Worm (Caenorhabditis elegans) whole organism, L4 larva: ENCODE measurements around the gene F44D12.2.
A peak's percentile ranks its signal among the peaks of the same experiment; 100 is the strongest.

Experiments
- D1046.2 ChIP-seq: fragments of 200-800 bp; sonication (Bioruptor generic); IDR thresholded peaks from 2 replicates; pipeline ENCODE4 v1.3.6; 2022; ENCODE audit warnings: missing genetic modification characterization, missing compliant biosample characterization
- F37D6.2 ChIP-seq: sonication (generic microtip); optimal IDR thresholded peaks from 2 replicates; lab custom pipeline; 2016; ENCODE audit warnings: mild to moderate bottlenecking, missing genetic modification characterization, missing compliant biosample characterization
- F44E2.7 ChIP-seq: fragments of 200-800 bp; sonication (Bioruptor generic); IDR thresholded peaks from 2 replicates; pipeline ENCODE4 v2.1.2; 2022; ENCODE audit warnings: missing genetic modification characterization, missing compliant biosample characterization
- F49E8.2 ChIP-seq: sonication (generic microtip); optimal IDR thresholded peaks from 2 replicates; lab custom pipeline; 2016; ENCODE audit warnings: missing compliant biosample characterization, mild to moderate bottlenecking, missing genetic modification characterization, borderline replicate concordance
- R02D3.7 ChIP-seq: fragments of 150-350 bp; sonication (generic microtip); optimal IDR thresholded peaks from 3 replicates; lab custom pipeline; 2014; ENCODE audit warnings: missing biosample characterization, missing genetic modification characterization
- T26A8.4 ChIP-seq: fragments of 200-800 bp; sonication (Bioruptor generic); IDR thresholded peaks from 2 replicates; pipeline ENCODE4 v1.3.6; 2022; ENCODE audit warnings: missing genetic modification characterization, missing compliant biosample characterization
- Y105C5A.15 ChIP-seq: fragments of 200-800 bp; sonication (Bioruptor generic); IDR thresholded peaks from 2 replicates; pipeline ENCODE4 v1.3.6; 2022; ENCODE audit warnings: missing genetic modification characterization, missing compliant biosample characterization
- Y5F2A.4 ChIP-seq: fragments of 200-800 bp; sonication (Bioruptor generic); optimal IDR thresholded peaks from 2 replicates; lab custom pipeline; 2018; ENCODE audit warnings: mild to moderate bottlenecking, missing genetic modification characterization, missing compliant biosample characterization
- ZK337.2 ChIP-seq: fragments of 200-800 bp; sonication (Bioruptor generic); IDR thresholded peaks from 2 replicates; pipeline ENCODE4 v1.3.6; 2022; ENCODE audit warnings: missing genetic modification reagents, missing genetic modification characterization, missing compliant biosample characterization
- attf-4 ChIP-seq: sonication (generic microtip); optimal IDR thresholded peaks from 3 replicates; lab custom pipeline; 2017; ENCODE audit warnings: missing biosample characterization, missing genetic modification characterization
- ceh-20 ChIP-seq: fragments of 200-800 bp; sonication (Bioruptor generic); IDR thresholded peaks from 2 replicates; pipeline ENCODE4 v1.3.6; 2022; ENCODE audit warnings: missing genetic modification reagents, missing genetic modification characterization, missing compliant biosample characterization
- ceh-44 ChIP-seq: fragments of 200-800 bp; sonication (Bioruptor generic); IDR thresholded peaks from 2 replicates; pipeline ENCODE4 v1.3.6; 2022; ENCODE audit warnings: missing genetic modification reagents, missing genetic modification characterization, missing compliant biosample characterization
- ces-1 ChIP-seq: fragments of 150-350 bp; sonication (generic microtip); optimal IDR thresholded peaks from 4 replicates; lab custom pipeline; 2014; ENCODE audit warnings: missing biosample characterization, missing genetic modification reagents, missing genetic modification characterization
- ctbp-1 ChIP-seq: fragments of 200-800 bp; sonication (Bioruptor generic); IDR thresholded peaks from 2 replicates; pipeline ENCODE4 v1.3.6; 2022; ENCODE audit warnings: missing genetic modification reagents, missing genetic modification characterization, missing compliant biosample characterization
- daf-16 ChIP-seq, 3 experiments: sonication (generic microtip); optimal IDR thresholded peaks; 2 replicates each; lab custom pipeline; 2016 to 2017; ENCODE audit warnings: missing genetic modification characterization in 3 of 3, missing genetic modification reagents in 3 of 3, mild to moderate bottlenecking in 2 of 3, missing compliant biosample characterization in 2 of 3, missing biosample characterization in 1 of 3, moderate library complexity in 1 of 3
- daf-8 ChIP-seq: fragments of 200-800 bp; sonication (Bioruptor generic); IDR thresholded peaks from 2 replicates; pipeline ENCODE4 v1.3.6; 2022; ENCODE audit warnings: missing genetic modification characterization, missing compliant biosample characterization
- dmd-8 ChIP-seq: fragments of 200-800 bp; sonication (Bioruptor generic); IDR thresholded peaks from 2 replicates; pipeline ENCODE4 v1.3.6; 2022; ENCODE audit warnings: missing genetic modification characterization, missing compliant biosample characterization
- dmd-9 ChIP-seq: fragments of 200-800 bp; sonication (Bioruptor generic); IDR thresholded peaks from 2 replicates; pipeline ENCODE4 v1.3.6; 2022; ENCODE audit warnings: missing genetic modification reagents, missing genetic modification characterization, missing compliant biosample characterization
- duxl-1 ChIP-seq: sonication (generic microtip); optimal IDR thresholded peaks from 2 replicates; lab custom pipeline; 2016; ENCODE audit warnings: mild to moderate bottlenecking, missing genetic modification characterization, moderate library complexity, missing compliant biosample characterization; ENCODE audit not compliant: poor library complexity
- dve-1 ChIP-seq: sonication (generic microtip); optimal IDR thresholded peaks from 2 replicates; lab custom pipeline; 2017; ENCODE audit warnings: antibody characterized with exemption, mild to moderate bottlenecking, missing genetic modification characterization, missing compliant biosample characterization; ENCODE audit not compliant: insufficient read depth
- egl-27 ChIP-seq: sonication (generic microtip); optimal IDR thresholded peaks from 3 replicates; lab custom pipeline; 2017; ENCODE audit warnings: missing biosample characterization, missing genetic modification reagents, missing genetic modification characterization
- fkh-10 ChIP-seq: fragments of 150-350 bp; optimal IDR thresholded peaks from 2 replicates; lab custom pipeline; 2014; ENCODE audit warnings: missing biosample characterization, missing genetic modification reagents, missing genetic modification characterization
- hif-1 ChIP-seq, 2 experiments: sonication (generic microtip); optimal IDR thresholded peaks; 2 replicates each; lab custom pipeline; 2016 to 2017; ENCODE audit warnings: missing compliant biosample characterization in 2 of 2, missing genetic modification characterization in 2 of 2, missing genetic modification reagents in 2 of 2, missing genotype in 2 of 2, mild to moderate bottlenecking in 1 of 2
- hmg-1.1 ChIP-seq: fragments of 200-800 bp; sonication (Bioruptor generic); IDR thresholded peaks from 2 replicates; pipeline ENCODE4 v1.3.6; 2022; ENCODE audit warnings: missing genetic modification reagents, missing genetic modification characterization, missing compliant biosample characterization
- lim-7 ChIP-seq: fragments of 200-800 bp; sonication (Bioruptor generic); IDR thresholded peaks from 2 replicates; pipeline ENCODE4 v1.3.6; 2022; ENCODE audit warnings: missing genetic modification characterization, missing compliant biosample characterization
- lin-13 ChIP-seq: fragments of 150-350 bp; optimal IDR thresholded peaks from 2 replicates; lab custom pipeline; 2014; ENCODE audit warnings: missing biosample characterization, missing genetic modification reagents, missing genetic modification characterization
- lin-15B ChIP-seq: fragments of 150-350 bp; sonication (generic microtip); optimal IDR thresholded peaks from 3 replicates; lab custom pipeline; 2014; ENCODE audit warnings: missing biosample characterization, missing genetic modification characterization
- lin-39 ChIP-seq: fragments of 150-350 bp; optimal IDR thresholded peaks from 2 replicates; lab custom pipeline; 2014; ENCODE audit warnings: missing biosample characterization, missing genetic modification reagents, missing genetic modification characterization
- lsy-2 ChIP-seq, 2 experiments: fragments of 150-350 bp in 1 of 2; sonication (generic microtip) in 1 of 2; optimal IDR thresholded peaks; 2 replicates each; lab custom pipeline; 2014 to 2017; ENCODE audit warnings: missing biosample characterization in 2 of 2, missing genetic modification characterization in 2 of 2
- madf-5 ChIP-seq, 2 experiments: fragments of 200-800 bp; sonication (Bioruptor generic); IDR thresholded peaks; 2 replicates each; pipeline ENCODE4 v1.3.6; 2022; ENCODE audit warnings: missing compliant biosample characterization in 2 of 2, missing genetic modification characterization in 2 of 2
- mep-1 ChIP-seq: fragments of 150-350 bp; sonication (generic microtip); optimal IDR thresholded peaks from 3 replicates; lab custom pipeline; 2014; ENCODE audit warnings: missing biosample characterization, missing genetic modification characterization
- mxl-3 ChIP-seq: fragments of 200-800 bp; sonication (Bioruptor generic); optimal IDR thresholded peaks from 2 replicates; lab custom pipeline; 2018; ENCODE audit warnings: mild to moderate bottlenecking, missing genetic modification characterization, missing compliant biosample characterization
- nhr-10 ChIP-seq: fragments of 150-350 bp; optimal IDR thresholded peaks from 2 replicates; lab custom pipeline; 2014; ENCODE audit warnings: missing biosample characterization, missing genetic modification characterization
- nhr-111 ChIP-seq: fragments of 200-800 bp; sonication (Bioruptor generic); optimal IDR thresholded peaks from 2 replicates; lab custom pipeline; 2018; ENCODE audit warnings: mild to moderate bottlenecking, missing genetic modification characterization, missing compliant biosample characterization
- nhr-237 ChIP-seq: sonication (generic microtip); optimal IDR thresholded peaks from 2 replicates; lab custom pipeline; 2017; ENCODE audit warnings: missing biosample characterization, missing genetic modification characterization
- nhr-42 ChIP-seq: fragments of 200-800 bp; sonication (Bioruptor generic); IDR thresholded peaks from 2 replicates; pipeline ENCODE4 v1.3.6; 2022; ENCODE audit warnings: missing genetic modification characterization, missing compliant biosample characterization
- rbr-2 ChIP-seq: sonication (generic microtip); optimal IDR thresholded peaks from 2 replicates; lab custom pipeline; 2016; ENCODE audit warnings: missing genotype, missing genetic modification characterization, missing compliant biosample characterization
- saeg-2 ChIP-seq: fragments of 200-800 bp; sonication (Bioruptor generic); IDR thresholded peaks from 2 replicates; pipeline ENCODE4 v1.3.6; 2022; ENCODE audit warnings: missing genetic modification reagents, missing genetic modification characterization, missing compliant biosample characterization
- sdz-12 ChIP-seq: fragments of 200-800 bp; sonication (Bioruptor generic); optimal IDR thresholded peaks from 2 replicates; lab custom pipeline; 2018; ENCODE audit warnings: mild to moderate bottlenecking, missing genetic modification characterization, missing compliant biosample characterization
- set-16 ChIP-seq: fragments of 200-800 bp; sonication (Bioruptor generic); IDR thresholded peaks from 2 replicates; pipeline ENCODE4 v1.3.6; 2022; ENCODE audit warnings: missing genetic modification reagents, missing genetic modification characterization, missing compliant biosample characterization
- skn-1 ChIP-seq: fragments of 150-350 bp; optimal IDR thresholded peaks from 2 replicates; lab custom pipeline; 2014; ENCODE audit warnings: missing biosample characterization, missing genetic modification characterization
- spr-1 ChIP-seq: sonication (generic microtip); optimal IDR thresholded peaks from 2 replicates; lab custom pipeline; 2016; ENCODE audit warnings: mild to moderate bottlenecking, missing genetic modification characterization, missing compliant biosample characterization
- spr-3 ChIP-seq: fragments of 200-800 bp; sonication (Bioruptor generic); optimal IDR thresholded peaks from 2 replicates; lab custom pipeline; 2018; ENCODE audit warnings: mild to moderate bottlenecking, missing genetic modification characterization, missing compliant biosample characterization
- unc-130 ChIP-seq: sonication (generic microtip); optimal IDR thresholded peaks from 2 replicates; lab custom pipeline; 2016; ENCODE audit warnings: missing genetic modification reagents, missing genetic modification characterization, missing compliant biosample characterization
- unc-62 ChIP-seq, 3 experiments: fragments of 150-350 bp in 1 of 3; sonication (generic microtip); optimal IDR thresholded peaks in 2 of 3; peaks in 1 of 3; 1 replicate in 1 of 3; 2 replicates in 2 of 3; lab custom pipeline; 2014 to 2017; ENCODE audit warnings: missing biosample characterization in 3 of 3, missing genetic modification characterization in 3 of 3, missing genetic modification reagents in 3 of 3, missing genotype in 1 of 3
- vab-7 ChIP-seq: fragments of 200-800 bp; sonication (Bioruptor generic); IDR thresholded peaks from 2 replicates; pipeline ENCODE4 v1.3.6; 2022; ENCODE audit warnings: missing genetic modification reagents, missing genetic modification characterization, missing compliant biosample characterization
- zfp-2 ChIP-seq: sonication (generic microtip); optimal IDR thresholded peaks from 2 replicates; lab custom pipeline; 2016; ENCODE audit warnings: mild to moderate bottlenecking, missing genetic modification characterization, missing compliant biosample characterization
- zfp-3 ChIP-seq: fragments of 200-800 bp; sonication (Bioruptor generic); conservative IDR thresholded peaks from 2 replicates; pipeline ENCODE4 v1.3.6; 2022; ENCODE audit warnings: missing genetic modification reagents, missing genetic modification characterization, missing compliant biosample characterization
- zip-11 ChIP-seq: fragments of 200-800 bp; sonication (Bioruptor generic); IDR thresholded peaks from 2 replicates; pipeline ENCODE4 v1.3.6; 2022; ENCODE audit warnings: missing genetic modification characterization, missing compliant biosample characterization
- ztf-11 ChIP-seq: fragments of 150-350 bp; optimal IDR thresholded peaks from 2 replicates; lab custom pipeline; 2014; ENCODE audit warnings: missing biosample characterization, missing genetic modification characterization
- ztf-7 ChIP-seq: fragments of 150-350 bp; optimal IDR thresholded peaks from 2 replicates; lab custom pipeline; 2014; ENCODE audit warnings: missing biosample characterization, missing genetic modification characterization

F44D12.2 gene

ce11 chrIV:10059175-10059574 is 41.6 kb upstream of the F44D12.2 start (continued):
- TF ChIP-seq lin-13 (GFP tag; lab: Kevin White, UChicago) (no peak), ZK337.2 (GFP tag; lab: Robert Waterston, UW) (no peak), nhr-237 (no peak), ceh-44 (no peak), zip-11 (GFP tag; lab: Robert Waterston, UW) (no peak), D1046.2 (GFP tag; lab: Robert Waterston, UW) (no peak), mep-1 (tag; lab: Kevin White, UChicago) (no peak), Y105C5A.15 (GFP tag; lab: Robert Waterston, UW) (no peak), R02D3.7 (tag; lab: Kevin White, UChicago) (no peak), ceh-20 (no peak), lsy-2 (tag; optimal IDR thresholded peaks at IDR 0.05; lab: Kevin White, UChicago) (peak in 1 of 2 experiments; percentile 1), ztf-7 (tag; lab: Kevin White, UChicago) (no peak), zfp-3 (GFP tag; lab: Robert Waterston, UW) (no peak), ctbp-1 (no peak), F49E8.2 (tag; lab: Kevin White, UChicago) (no peak), attf-4 (tag; lab: Kevin White, UChicago) (no peak), T26A8.4 (GFP tag; lab: Robert Waterston, UW) (no peak), unc-62 (GFP tag; optimal IDR thresholded peaks at IDR 0.05 in 1 of 2; lab: Kevin White, UChicago) (no peak), unc-62 (tag; optimal IDR thresholded peaks at IDR 0.05; lab: Kevin White, UChicago) (no peak), daf-16 (GFP tag; optimal IDR thresholded peaks at IDR 0.05; lab: Kevin White, UChicago) (peak in 1 of 2 experiments; percentile 38), daf-16 (tag; optimal IDR thresholded peaks at IDR 0.05; lab: Kevin White, UChicago) (peak; percentile 88), daf-8 (GFP tag; lab: Robert Waterston, UW) (no peak), nhr-111 (GFP tag; lab: Kevin White, UChicago) (no peak), mxl-3 (no peak), sdz-12 (GFP tag; lab: Kevin White, UChicago) (no peak), madf-5 (GFP tag; IDR thresholded peaks at IDR 0.05; lab: Robert Waterston, UW) (no peak), rbr-2 (tag; lab: Kevin White, UChicago) (no peak), nhr-42 (GFP tag; lab: Robert Waterston, UW) (no peak), egl-27 (tag; lab: Kevin White, UChicago) (no peak), nhr-10 (no peak), spr-3 (GFP tag; lab: Kevin White, UChicago) (no peak), set-16 (GFP tag; lab: Robert Waterston, UW) (no peak), skn-1 (tag; lab: Kevin White, UChicago) (no peak), lin-39 (tag; lab: Kevin White, UChicago) (no peak), spr-1 (tag; lab: Kevin White, UChicago) (no peak), hif-1 (tag; optimal IDR thresholded peaks at IDR 0.05; lab: Kevin White, UChicago) (no peak), F37D6.2 (no peak), duxl-1 (no peak), ces-1 (GFP tag; lab: Kevin White, UChicago) (no peak), dmd-8 (GFP tag; lab: Robert Waterston, UW) (no peak), dve-1 (tag; lab: Kevin White, UChicago) (peak; percentile 93), F44E2.7 (GFP tag; lab: Robert Waterston, UW) (no peak), Y5F2A.4 (GFP tag; lab: Kevin White, UChicago) (no peak), saeg-2 (0 out of 2 replicates have a peak, but pooled peaks have one; percentile 19), fkh-10 (GFP tag; lab: Kevin White, UChicago) (no peak), ztf-11 (tag; lab: Kevin White, UChicago) (no peak), lim-7 (GFP tag; lab: Robert Waterston, UW) (no peak), dmd-9 (GFP tag; lab: Robert Waterston, UW) (no peak), vab-7 (GFP tag; lab: Robert Waterston, UW) (no peak), zfp-2 (tag; lab: Kevin White, UChicago) (no peak), hmg-1.1 (no peak), lin-15B (tag; lab: Kevin White, UChicago) (no peak), unc-130 (GFP tag; lab: Kevin White, UChicago) (no peak)
